Fruit fly (Drosophila melanogaster): Measurements from ENCODE around the gene CG18404.

CG18404 gene

dm6 chr3R:30215020-30215419, 38.0 kb upstream of the CG18404 start:
- TF ChIP-seq hb (GFP tag; IDR thresholded peaks at IDR 0.05; ENCODE audit: partially characterized antibody) (0 out of 3 replicates have a peak, but pooled peaks have one; percentile 9), lab (GFP tag; optimal IDR thresholded peaks at IDR 0.05) (peak; percentile 29), CG17829 (tag; optimal IDR thresholded peaks at IDR 0.05) (no peak)

DNA sequence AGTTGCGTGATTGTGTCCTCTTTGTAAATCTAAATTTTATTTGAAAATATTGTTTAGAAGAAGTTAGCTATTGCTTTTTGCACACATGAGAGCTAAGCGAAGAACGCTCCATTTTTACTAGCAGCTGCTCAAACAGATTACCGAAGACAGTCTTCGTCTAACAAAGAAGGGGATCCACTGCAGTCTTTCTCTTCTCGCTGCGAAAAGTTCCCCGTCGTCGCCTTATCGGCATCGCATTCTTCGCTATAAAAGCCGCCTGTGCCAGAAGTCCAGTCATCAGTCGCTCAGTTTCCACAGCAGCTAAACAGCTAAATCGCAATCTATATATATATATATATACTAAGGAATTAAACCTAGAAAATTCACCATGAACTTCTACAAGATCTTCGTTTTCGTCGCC, 36.8 kb upstream of the CG18404 start, which contains the start of gene CecC:
TSS of gene CecC (plus strand) at position 275 of the 400 bp plus-strand sequence.
- TF ChIP-seq hb (GFP tag; IDR thresholded peaks at IDR 0.05; ENCODE audit: partially characterized antibody), result no peak
- no peak for TF ChIP-seq CG15514 (GFP tag; optimal IDR thresholded peaks at IDR 0.05)
- TF ChIP-seq CG14441 (GFP tag; IDR thresholded peaks at IDR 0.05), result no peak
- TF ChIP-seq Mrtf (GFP tag; IDR thresholded peaks at IDR 0.05), result no peak
- no peak for TF ChIP-seq CG7839 (tag; optimal IDR thresholded peaks at IDR 0.05)
- TF ChIP-seq CG9876 (GFP tag; optimal IDR thresholded peaks at IDR 0.05), result no peak
- TF ChIP-seq CG15073 (GFP tag; optimal IDR thresholded peaks at IDR 0.05), result no peak
- no peak for TF ChIP-seq H15 (GFP tag; IDR thresholded peaks at IDR 0.05)
- no peak for TF ChIP-seq schlank (tag; optimal IDR thresholded peaks at IDR 0.05)
- no peak for TF ChIP-seq Asciz (GFP tag; optimal IDR thresholded peaks at IDR 0.05)
- no peak for TF ChIP-seq zfh2 (GFP tag; optimal IDR thresholded peaks at IDR 0.05)
- no peak for TF ChIP-seq chif (GFP tag; optimal IDR thresholded peaks at IDR 0.05)
- no peak for TF ChIP-seq prd (optimal IDR thresholded peaks at IDR 0.05)
- TF ChIP-seq prd (GFP tag; IDR thresholded peaks at IDR 0.05), result no peak
- no peak for TF ChIP-seq fd102C (GFP tag; optimal IDR thresholded peaks at IDR 0.05)
- TF ChIP-seq corto (GFP tag; optimal IDR thresholded peaks at IDR 0.05), result no peak
- no peak for TF ChIP-seq peb (GFP tag; IDR thresholded peaks at IDR 0.05)
- no peak for TF ChIP-seq Sin3A (optimal IDR thresholded peaks at IDR 0.05)
- TF ChIP-seq Taf1 (GFP tag; IDR thresholded peaks at IDR 0.05), result no peak
- TF ChIP-seq ind (GFP tag; optimal IDR thresholded peaks at IDR 0.05), result no peak
- no peak for TF ChIP-seq CG1529 (GFP tag; optimal IDR thresholded peaks at IDR 0.05)

DNA sequence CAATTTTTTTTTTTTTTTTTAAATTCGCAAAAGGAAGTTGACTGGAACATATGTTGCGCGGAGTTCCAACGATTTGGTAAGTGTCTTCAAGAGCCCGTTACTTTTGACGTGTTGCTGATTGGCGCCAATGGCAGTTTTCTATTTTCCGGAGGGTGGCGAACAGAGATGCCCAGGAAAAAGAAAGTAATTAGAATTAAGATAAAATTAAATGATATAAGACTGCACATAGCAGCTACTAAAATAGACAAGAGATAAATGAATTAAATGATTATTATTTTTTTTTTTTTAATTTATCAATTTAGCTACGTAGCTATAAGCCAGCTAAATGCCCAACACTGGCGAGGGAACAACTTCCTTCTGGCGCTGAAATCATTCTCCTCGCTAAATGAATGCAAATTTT, 30.7 kb upstream of the CG18404 start:
- TF ChIP-seq CG9437 (GFP tag; optimal IDR thresholded peaks at IDR 0.05) (no peak), CG4328 (GFP tag; optimal IDR thresholded peaks at IDR 0.05) (no peak), cwo (GFP tag; optimal IDR thresholded peaks at IDR 0.05) (no peak), CG12391 (tag; optimal IDR thresholded peaks at IDR 0.05) (peak; percentile 61), HLH54F (GFP tag; optimal IDR thresholded peaks at IDR 0.05) (no peak), CG4707 (GFP tag; optimal IDR thresholded peaks at IDR 0.05) (no peak), CG7839 (tag; optimal IDR thresholded peaks at IDR 0.05) (peak; percentile 41), hth (optimal IDR thresholded peaks at IDR 0.05) (no peak), Lhr (GFP tag; optimal IDR thresholded peaks at IDR 0.05) (no peak), hkb (optimal IDR thresholded peaks at IDR 0.05) (no peak), hkb (GFP tag; IDR thresholded peaks at IDR 0.05) (peak; percentile 59; the same call in 1 of the 2 replicates), CG3847 (GFP tag; IDR thresholded peaks at IDR 0.05) (no peak), peb (GFP tag; IDR thresholded peaks at IDR 0.05) (no peak), CG18262 (tag; optimal IDR thresholded peaks at IDR 0.05) (peak; percentile 33), CG9876 (GFP tag; optimal IDR thresholded peaks at IDR 0.05) (no peak), CG14710 (tag; optimal IDR thresholded peaks at IDR 0.05) (no peak), pan (optimal IDR thresholded peaks at IDR 0.05) (no peak), pan (GFP tag; optimal IDR thresholded peaks at IDR 0.05 in 1 of 2, IDR thresholded peaks at IDR 0.05 in 1 of 2) (peak in 1 of 2 experiments; percentile 50), dysf (GFP tag; IDR thresholded peaks at IDR 0.05) (0 out of 3 replicates have a peak, but pooled peaks have one; percentile 6), TFAM (GFP tag; optimal IDR thresholded peaks at IDR 0.05) (no peak), CG14667 (GFP tag; IDR thresholded peaks at IDR 0.05) (no peak), Hsf (GFP tag; optimal IDR thresholded peaks at IDR 0.05) (peak; percentile 3), CG15269 (tag; optimal IDR thresholded peaks at IDR 0.05) (peak; percentile 25), Hr39 (optimal IDR thresholded peaks at IDR 0.05) (no peak), z (GFP tag; IDR thresholded peaks at IDR 0.05) (no peak), CG31388 (GFP tag; optimal IDR thresholded peaks at IDR 0.05) (no peak), ro (GFP tag; IDR thresholded peaks at IDR 0.05) (no peak), CG34422 (GFP tag; IDR thresholded peaks at IDR 0.05) (no peak), gem (tag; optimal IDR thresholded peaks at IDR 0.05) (peak; percentile 56), ATbp (GFP tag; optimal IDR thresholded peaks at IDR 0.05) (no peak), CG7786 (GFP tag; optimal IDR thresholded peaks at IDR 0.05) (no peak)

Measured in whole organism, embryonic.